Worm (Caenorhabditis elegans): ENCODE measurements around the gene C02F5.14.

DNA sequence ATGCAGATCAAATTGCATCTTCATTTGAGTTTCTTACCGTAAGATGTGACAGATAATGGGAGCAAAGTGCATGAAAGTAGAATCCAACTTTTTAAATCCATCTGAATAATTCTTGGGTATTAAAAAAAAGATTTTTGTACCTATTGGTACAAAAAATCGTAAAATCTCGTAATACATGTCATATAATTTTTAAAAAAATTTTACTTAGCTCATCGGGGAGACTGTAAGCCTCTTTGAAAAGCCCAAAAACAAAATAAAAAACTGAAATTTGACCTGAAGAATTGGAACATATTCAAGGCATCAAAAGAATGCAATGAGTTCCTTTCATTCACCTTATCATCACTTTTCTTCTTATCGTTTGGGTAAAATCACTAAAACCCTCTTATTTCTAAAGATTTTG lies 40.6 kb upstream of the C02F5.14 start, which contains the start of gene clec-160:
- TF ChIP-seq tab-1 (GFP tag; IDR thresholded peaks at IDR 0.05) = no peak
- no peak for TF ChIP-seq flt-1 (GFP tag; IDR thresholded peaks at IDR 0.05)
- TF ChIP-seq ztf-23 (GFP tag; IDR thresholded peaks at IDR 0.05) = no peak
- no peak for TF ChIP-seq ztf-29 (GFP tag; IDR thresholded peaks at IDR 0.05)
- TF ChIP-seq med-1 (GFP tag; optimal IDR thresholded peaks at IDR 0.05; ENCODE audit: insufficient read depth) = no peak
- no peak for TF ChIP-seq cog-1 (tag; optimal IDR thresholded peaks at IDR 0.05)
- TF ChIP-seq ref-1 (GFP tag; conservative IDR thresholded peaks at IDR 0.05) = no peak
- TF ChIP-seq klf-2 (GFP tag; conservative IDR thresholded peaks at IDR 0.05) = no peak

Measured in whole organism, midembryonic.